Fruit fly (Drosophila melanogaster) whole organism, embryonic: Measurements from ENCODE around the gene RpS17.
A peak's percentile ranks its signal among the peaks of the same experiment; 100 is the strongest.

Experiments used
- Bteb2 ChIP-seq: fragments of 200-800 bp; sonication (Bioruptor generic); optimal IDR thresholded peaks from 2 replicates; lab custom pipeline; 2016; ENCODE audit warnings: missing biosample characterization, missing genetic modification characterization
- CG10147 ChIP-seq: fragments of 200-800 bp; sonication (Bioruptor generic); optimal IDR thresholded peaks from 2 replicates; lab custom pipeline; 2019; ENCODE audit warnings: missing biosample characterization, mild to moderate bottlenecking, missing genetic modification characterization, moderate library complexity
- CG10431 ChIP-seq: fragments of 200-800 bp; sonication (Bioruptor generic); optimal IDR thresholded peaks from 3 replicates; lab custom pipeline; 2018; ENCODE audit warnings: missing biosample characterization, mild to moderate bottlenecking, missing genetic modification characterization
- CG10543 ChIP-seq: fragments of 200-800 bp; sonication (Bioruptor generic); optimal IDR thresholded peaks from 3 replicates; lab custom pipeline; 2017; ENCODE audit warnings: missing biosample characterization, mild to moderate bottlenecking, missing genetic modification characterization, moderate library complexity
- CG11723 ChIP-seq: fragments of 200-800 bp; sonication (Bioruptor generic); optimal IDR thresholded peaks from 2 replicates; lab custom pipeline; 2017; ENCODE audit warnings: missing biosample characterization, mild to moderate bottlenecking, missing genetic modification characterization
- CG12155 ChIP-seq: fragments of 200-800 bp; sonication (Bioruptor generic); optimal IDR thresholded peaks from 3 replicates; lab custom pipeline; 2016; ENCODE audit warnings: missing biosample characterization, missing genetic modification characterization
- CG12744 ChIP-seq: fragments of 200-800 bp; sonication (Bioruptor generic); optimal IDR thresholded peaks from 2 replicates; lab custom pipeline; 2016; ENCODE audit warnings: missing biosample characterization, missing genetic modification characterization
- CG13296 ChIP-seq: fragments of 200-800 bp; sonication (Bioruptor generic); optimal IDR thresholded peaks from 3 replicates; lab custom pipeline; 2018; ENCODE audit warnings: missing biosample characterization, mild to moderate bottlenecking, missing genetic modification characterization
- CG14441 ChIP-seq: fragments of 200-800 bp; sonication (Bioruptor generic); IDR thresholded peaks from 2 replicates; pipeline ENCODE4 v1.3.6; 2022; ENCODE audit warnings: missing biosample characterization, missing genetic modification characterization
- CG14710 ChIP-seq: fragments of 200-800 bp; sonication (Bioruptor generic); optimal IDR thresholded peaks from 3 replicates; lab custom pipeline; 2019; ENCODE audit warnings: missing biosample characterization, mild to moderate bottlenecking, missing genetic modification characterization, moderate library complexity
- CG15479 ChIP-seq: fragments of 200-800 bp; sonication (Bioruptor generic); optimal IDR thresholded peaks from 3 replicates; lab custom pipeline; 2019; ENCODE audit warnings: missing biosample characterization, mild to moderate bottlenecking, missing genetic modification characterization, moderate library complexity
- CG15601 ChIP-seq: fragments of 200-800 bp; sonication (Bioruptor generic); optimal IDR thresholded peaks from 3 replicates; lab custom pipeline; 2019; ENCODE audit warnings: missing biosample characterization, mild to moderate bottlenecking, missing genetic modification characterization, moderate library complexity
- CG1603 ChIP-seq: fragments of 200-800 bp; sonication (Bioruptor generic); optimal IDR thresholded peaks from 2 replicates; lab custom pipeline; 2019; ENCODE audit warnings: missing biosample characterization, mild to moderate bottlenecking, missing genetic modification characterization, moderate library complexity
- CG16779 ChIP-seq: fragments of 200-800 bp; sonication (Bioruptor generic); IDR thresholded peaks from 2 replicates; pipeline ENCODE4 v1.3.6; 2022; ENCODE audit warnings: missing biosample characterization, missing genetic modification characterization
- CG1792 ChIP-seq: fragments of 200-800 bp; sonication (Bioruptor generic); optimal IDR thresholded peaks from 2 replicates; lab custom pipeline; 2016; ENCODE audit warnings: missing biosample characterization, missing genetic modification characterization
- CG18599 ChIP-seq: fragments of 200-800 bp; sonication (Bioruptor generic); optimal IDR thresholded peaks from 3 replicates; lab custom pipeline; 2017; ENCODE audit warnings: missing biosample characterization, missing genetic modification characterization, mild to moderate bottlenecking, moderate library complexity, missing genetic modification reagents
- CG30020 ChIP-seq: fragments of 200-800 bp; optimal IDR thresholded peaks from 2 replicates; lab custom pipeline; 2019; ENCODE audit warnings: missing biosample characterization, mild to moderate bottlenecking, missing genetic modification characterization, moderate library complexity
- CG3847 ChIP-seq: fragments of 200-800 bp; sonication (Bioruptor generic); IDR thresholded peaks from 2 replicates; pipeline ENCODE4 v1.3.6; 2022; ENCODE audit warnings: missing biosample characterization, missing genetic modification characterization
- CG4404 ChIP-seq: fragments of 200-800 bp; sonication (Bioruptor generic); IDR thresholded peaks from 2 replicates; pipeline ENCODE4 v1.3.6; 2022; ENCODE audit warnings: missing biosample characterization, missing genetic modification characterization
- CG5953 ChIP-seq: fragments of 200-800 bp; sonication (Bioruptor generic); IDR thresholded peaks from 2 replicates; pipeline ENCODE4 v1.3.6; 2022; ENCODE audit warnings: missing biosample characterization, missing genetic modification characterization
- CG6683 ChIP-seq: fragments of 200-800 bp; sonication (Bioruptor generic); optimal IDR thresholded peaks from 2 replicates; lab custom pipeline; 2017; ENCODE audit warnings: missing biosample characterization, mild to moderate bottlenecking, missing genetic modification characterization, missing genetic modification reagents
- CG7963 ChIP-seq: fragments of 200-800 bp; sonication (Bioruptor generic); IDR thresholded peaks from 3 replicates; pipeline ENCODE4 v1.3.6; 2022; ENCODE audit warnings: missing biosample characterization, missing genetic modification characterization; ENCODE audit not compliant: partially characterized antibody
- CG8765 ChIP-seq: fragments of 200-800 bp; sonication (Bioruptor generic); IDR thresholded peaks from 2 replicates; pipeline ENCODE4 v1.3.6; 2022; ENCODE audit warnings: missing biosample characterization, missing genetic modification characterization
- CG8924 ChIP-seq: fragments of 200-800 bp; optimal IDR thresholded peaks from 3 replicates; lab custom pipeline; 2019; ENCODE audit warnings: missing biosample characterization, mild to moderate bottlenecking, missing genetic modification characterization, moderate library complexity
- CG9215 ChIP-seq: fragments of 200-800 bp; sonication (Bioruptor generic); IDR thresholded peaks from 2 replicates; pipeline ENCODE4 v1.3.6; 2022; ENCODE audit warnings: missing biosample characterization, missing genetic modification characterization
- CkIIα-i1 ChIP-seq: fragments of 200-800 bp; sonication (Bioruptor generic); IDR thresholded peaks from 2 replicates; pipeline ENCODE4 v1.3.6; 2022; ENCODE audit warnings: missing biosample characterization, missing genetic modification characterization
- D19B ChIP-seq: fragments of 200-800 bp; sonication (Bioruptor generic); optimal IDR thresholded peaks from 2 replicates; lab custom pipeline; 2017; ENCODE audit warnings: missing biosample characterization, mild to moderate bottlenecking, missing genetic modification characterization
- Gug ChIP-seq: fragments of 200-800 bp; sonication (Bioruptor generic); IDR thresholded peaks from 4 replicates; pipeline ENCODE4 v1.3.6; 2022; ENCODE audit warnings: missing biosample characterization, missing genetic modification characterization
- HmgZ ChIP-seq: fragments of 200-800 bp; sonication (Bioruptor generic); optimal IDR thresholded peaks from 2 replicates; lab custom pipeline; 2018; ENCODE audit warnings: missing biosample characterization, mild to moderate bottlenecking, missing genetic modification characterization
- Lim3 ChIP-seq: fragments of 200-800 bp; sonication (Bioruptor generic); IDR thresholded peaks from 2 replicates; pipeline ENCODE4 v1.3.6; 2022; ENCODE audit warnings: missing biosample characterization, missing genetic modification characterization
- Lpt ChIP-seq: fragments of >200 bp; optimal IDR thresholded peaks from 2 replicates; lab custom pipeline; 2018; ENCODE audit warnings: missing biosample characterization, missing genetic modification characterization
- Mad ChIP-seq: fragments of 200-800 bp; sonication (Bioruptor generic); optimal IDR thresholded peaks from 2 replicates; lab custom pipeline; 2016; ENCODE audit warnings: missing biosample characterization, missing genetic modification characterization
- Mes4 ChIP-seq: fragments of 200-800 bp; sonication (Bioruptor generic); optimal IDR thresholded peaks from 2 replicates; lab custom pipeline; 2016; ENCODE audit warnings: missing biosample characterization, missing genetic modification characterization
- Myb ChIP-seq: fragments of 200-800 bp; sonication (Bioruptor generic); optimal IDR thresholded peaks from 2 replicates; lab custom pipeline; 2016; ENCODE audit warnings: missing biosample characterization, missing genetic modification characterization
- Neu2 ChIP-seq: fragments of 200-800 bp; sonication (Bioruptor generic); optimal IDR thresholded peaks from 3 replicates; lab custom pipeline; 2016; ENCODE audit warnings: missing biosample characterization, missing genetic modification characterization, borderline replicate concordance
- Optix ChIP-seq: fragments of 200-800 bp; sonication (Bioruptor generic); IDR thresholded peaks from 3 replicates; pipeline ENCODE4 v1.3.6; 2022; ENCODE audit warnings: missing biosample characterization, missing genetic modification characterization
- Taf1 ChIP-seq: fragments of 200-800 bp; sonication (Bioruptor generic); IDR thresholded peaks from 2 replicates; pipeline ENCODE4 v1.3.6; 2022; ENCODE audit warnings: missing biosample characterization, missing genetic modification characterization
- crol ChIP-seq: fragments of 200-800 bp; sonication (Bioruptor generic); IDR thresholded peaks from 2 replicates; pipeline ENCODE4 v1.3.6; 2022; ENCODE audit warnings: missing biosample characterization, missing genetic modification characterization
- gsb ChIP-seq: fragments of 200-800 bp; sonication (Bioruptor generic); IDR thresholded peaks from 2 replicates; pipeline ENCODE4 v1.3.6; 2022; ENCODE audit warnings: missing biosample characterization, missing genetic modification characterization
- ken ChIP-seq: fragments of 200-800 bp; sonication (Bioruptor generic); IDR thresholded peaks from 3 replicates; pipeline ENCODE4 v1.3.6; 2022; ENCODE audit warnings: missing biosample characterization, missing genetic modification characterization
- kni ChIP-seq: fragments of 200-800 bp; sonication (Bioruptor generic); optimal IDR thresholded peaks from 3 replicates; lab custom pipeline; 2017; ENCODE audit warnings: mild to moderate bottlenecking, missing biosample characterization, missing genetic modification reagents, missing genetic modification characterization
- nerfin-2 ChIP-seq: fragments of 200-800 bp; sonication (Bioruptor generic); IDR thresholded peaks from 2 replicates; pipeline ENCODE4 v1.3.6; 2022; ENCODE audit warnings: missing biosample characterization, missing genetic modification characterization; ENCODE audit not compliant: partially characterized antibody
- pb ChIP-seq: fragments of 200-800 bp; sonication (Bioruptor generic); optimal IDR thresholded peaks from 3 replicates; lab custom pipeline; 2016; ENCODE audit warnings: missing biosample characterization, missing genetic modification characterization
- ro ChIP-seq: fragments of 200-800 bp; sonication (Bioruptor generic); IDR thresholded peaks from 2 replicates; pipeline ENCODE4 v1.3.6; 2022; ENCODE audit warnings: missing biosample characterization, missing genetic modification characterization
- sima ChIP-seq: fragments of 200-800 bp; sonication (Bioruptor generic); optimal IDR thresholded peaks from 2 replicates; lab custom pipeline; 2016; ENCODE audit warnings: missing biosample characterization, missing genetic modification characterization
- ssp ChIP-seq: fragments of 200-800 bp; sonication (Bioruptor generic); IDR thresholded peaks from 2 replicates; pipeline ENCODE4 v1.3.6; 2022; ENCODE audit warnings: missing biosample characterization, missing genetic modification characterization
- tap ChIP-seq: fragments of 200-800 bp; optimal IDR thresholded peaks from 3 replicates; lab custom pipeline; 2019; ENCODE audit warnings: missing biosample characterization, mild to moderate bottlenecking, missing genetic modification characterization, moderate library complexity
- toy ChIP-seq: fragments of 200-800 bp; sonication (Bioruptor generic); IDR thresholded peaks from 2 replicates; pipeline ENCODE4 v1.3.6; 2022; ENCODE audit warnings: missing biosample characterization, missing genetic modification characterization
- twi ChIP-seq: fragments of 200-800 bp; optimal IDR thresholded peaks from 2 replicates; lab custom pipeline; 2019; ENCODE audit warnings: missing biosample characterization, mild to moderate bottlenecking, missing genetic modification characterization, moderate library complexity
- wek ChIP-seq: fragments of 200-800 bp; sonication (Bioruptor generic); optimal IDR thresholded peaks from 3 replicates; lab custom pipeline; 2018; ENCODE audit warnings: missing biosample characterization, mild to moderate bottlenecking, missing genetic modification characterization, moderate library complexity

RpS17 gene

DNA sequence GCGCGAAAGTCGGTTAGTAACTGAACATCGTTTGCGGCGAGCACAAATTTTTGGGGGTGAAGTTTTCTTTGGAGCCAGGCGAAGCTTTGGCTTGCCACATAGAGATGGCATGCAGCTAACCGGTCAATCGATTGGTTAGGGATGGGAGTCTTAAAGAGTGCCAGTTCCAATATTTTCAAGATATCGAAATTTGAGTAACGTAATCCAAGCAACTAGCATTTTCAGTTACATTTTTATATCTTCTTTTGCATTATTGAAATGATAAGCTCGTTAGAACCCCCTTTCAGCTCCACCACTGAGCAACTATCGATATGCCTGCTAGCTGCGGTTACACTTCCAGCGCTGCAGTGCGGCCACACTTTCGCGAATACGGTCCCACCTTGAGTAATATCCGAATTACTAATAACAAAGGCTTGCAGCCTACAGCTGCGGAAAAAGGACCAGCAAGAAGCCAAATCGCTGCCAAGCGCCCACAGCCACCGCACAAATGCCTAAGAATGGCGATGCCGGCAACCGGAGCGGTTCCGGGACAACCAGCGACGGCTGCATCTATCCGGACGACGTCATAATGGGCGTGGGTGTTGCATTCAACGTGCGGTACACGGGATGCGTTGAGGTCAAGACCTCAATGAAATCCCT is 2.8 kb downstream of the RpS17 start, which contains the start of the genes Atat and Shc (continued):
- TF ChIP-seq ssp (GFP tag; lab: Robert Waterston, UW), result peak; percentile 97
- peak; percentile 98 for TF ChIP-seq CG8924 (tag; lab: Kevin White, UChicago)
- peak; percentile 99 for TF ChIP-seq CG12744 (GFP tag; lab: Kevin White, UChicago)
- peak; percentile 99 for TF ChIP-seq gsb
- TF ChIP-seq CG15479 (GFP tag; lab: Kevin White, UChicago), result peak; percentile 12
- peak; percentile 85 for TF ChIP-seq kni (GFP tag; lab: Kevin White, UChicago)
- TF ChIP-seq CG14710 (tag; lab: Kevin White, UChicago), result peak; percentile 97
- TF ChIP-seq CG9215 (GFP tag; lab: Robert Waterston, UW), result peak; percentile 100
- peak; percentile 97 for TF ChIP-seq D19B (GFP tag; lab: Kevin White, UChicago)
- TF ChIP-seq ken (GFP tag; lab: Robert Waterston, UW), result peak; percentile 100
- peak; percentile 96 for TF ChIP-seq twi (tag; lab: Kevin White, UChicago)
- peak; percentile 99 for TF ChIP-seq CG1792
- TF ChIP-seq Lim3 (GFP tag; lab: Robert Waterston, UW), result peak; percentile 99
- TF ChIP-seq Taf1 (GFP tag; lab: Robert Waterston, UW), result peak; percentile 99
- peak; percentile 99 for TF ChIP-seq pb (GFP tag; lab: Kevin White, UChicago)
- peak; percentile 97 for TF ChIP-seq CG15601 (tag; lab: Kevin White, UChicago)
- peak; percentile 98 for TF ChIP-seq CG10543 (GFP tag; lab: Kevin White, UChicago)
- peak; percentile 100 for TF ChIP-seq CG4404 (GFP tag; lab: Robert Waterston, UW)
- peak; percentile 98 for TF ChIP-seq CG16779 (GFP tag; lab: Robert Waterston, UW)
- peak; percentile 100 for TF ChIP-seq CG14441 (GFP tag; lab: Robert Waterston, UW)
- peak; percentile 64; the same call in 1 of the 3 replicates for TF ChIP-seq CG7963 (GFP tag; lab: Robert Waterston, UW)
- TF ChIP-seq Mes4 (GFP tag; lab: Kevin White, UChicago), result peak; percentile 99
- peak; percentile 97 for TF ChIP-seq CG11723 (GFP tag; lab: Kevin White, UChicago)
- peak; percentile 98 for TF ChIP-seq sima (GFP tag; lab: Kevin White, UChicago)
- peak; percentile 97 for TF ChIP-seq CG13296 (GFP tag; lab: Kevin White, UChicago)
- TF ChIP-seq Myb (GFP tag; lab: Kevin White, UChicago), result peak; percentile 96
- peak; percentile 99 for TF ChIP-seq toy (GFP tag; lab: Robert Waterston, UW)
- peak; percentile 97 for TF ChIP-seq CkIIα-i1 (GFP tag; lab: Robert Waterston, UW)
- peak; percentile 99 for TF ChIP-seq CG12155 (GFP tag; lab: Kevin White, UChicago)
- peak; percentile 99 for TF ChIP-seq Optix
- peak; percentile 86 for TF ChIP-seq CG10431 (GFP tag; lab: Kevin White, UChicago)
- peak; percentile 95 for TF ChIP-seq tap (tag; lab: Kevin White, UChicago)
- TF ChIP-seq nerfin-2 (GFP tag; lab: Robert Waterston, UW), result peak; percentile 77
- TF ChIP-seq wek (GFP tag; lab: Kevin White, UChicago), result peak; percentile 83
- peak; percentile 97 for TF ChIP-seq Neu2 (GFP tag; lab: Kevin White, UChicago)
- peak; percentile 90 for TF ChIP-seq CG30020 (tag; lab: Kevin White, UChicago)
- TF ChIP-seq HmgZ, result peak; percentile 100
- peak; percentile 99 for TF ChIP-seq CG10147
- peak; percentile 100 for TF ChIP-seq CG3847 (GFP tag; lab: Robert Waterston, UW)
- TF ChIP-seq CG1603, result peak; percentile 98
- peak; percentile 100 for TF ChIP-seq Gug (GFP tag; lab: Robert Waterston, UW)
- TF ChIP-seq CG18599 (GFP tag; lab: Kevin White, UChicago), result peak; percentile 99
- TF ChIP-seq crol (GFP tag; lab: Robert Waterston, UW), result peak; percentile 85
- peak; percentile 98 for TF ChIP-seq CG5953
- no peak for TF ChIP-seq Lpt (GFP tag; lab: Kevin White, UChicago)
- TF ChIP-seq ro (GFP tag; lab: Robert Waterston, UW), result peak; percentile 98
- peak; percentile 99 for TF ChIP-seq Bteb2 (GFP tag; lab: Kevin White, UChicago)
- TF ChIP-seq Mad (GFP tag; lab: Kevin White, UChicago), result peak; percentile 99
- TF ChIP-seq CG8765 (GFP tag; lab: Robert Waterston, UW), result peak; percentile 99
- TF ChIP-seq CG6683 (GFP tag; lab: Kevin White, UChicago), result peak; percentile 96
